Fruit fly (Drosophila melanogaster): ENCODE measurements around the gene Or19b.

DNA sequence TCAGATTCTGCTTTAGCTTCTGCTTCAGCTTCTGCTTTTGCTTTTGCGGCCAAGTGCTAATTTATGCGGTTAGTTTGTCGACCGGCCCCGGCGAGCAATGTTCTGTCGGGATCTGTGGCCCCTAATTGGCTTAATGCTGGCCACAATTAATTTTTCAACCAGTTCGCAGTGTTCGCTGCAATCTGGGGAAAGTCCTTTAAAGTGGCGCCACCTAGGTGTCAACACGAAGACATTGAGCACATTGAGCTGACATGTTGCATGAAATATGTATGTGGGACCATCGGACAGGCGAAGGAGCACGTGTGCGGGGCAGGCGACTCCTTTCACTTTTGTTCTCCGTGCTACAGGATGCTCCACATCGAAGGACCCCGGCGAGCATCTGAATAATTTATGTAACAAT is 10.8 kb downstream of the Or19b start:
- TF ChIP-seq psq (GFP tag; optimal IDR thresholded peaks at IDR 0.05) (no peak), dl (GFP tag; optimal IDR thresholded peaks at IDR 0.05; ENCODE audit: insufficient read depth in 1 of 2, partially characterized antibody in 2 of 2) (no peak), fru (GFP tag; optimal IDR thresholded peaks at IDR 0.05) (no peak), jim (GFP tag; optimal IDR thresholded peaks at IDR 0.05) (no peak)
